Fruit fly (Drosophila melanogaster) whole organism, embryonic: ENCODE results near the gene Pgd.
A peak's percentile ranks its signal among the peaks of the same experiment; 100 is the strongest.

Experiments used
- Abd-B ChIP-seq: fragments of 200-800 bp; sonication (Bioruptor generic); optimal IDR thresholded peaks from 2 replicates; lab custom pipeline; 2018; ENCODE audit warnings: missing biosample characterization, mild to moderate bottlenecking, missing genetic modification characterization, moderate library complexity
- BtbVII ChIP-seq: fragments of 200-800 bp; sonication (Bioruptor generic); optimal IDR thresholded peaks from 3 replicates; lab custom pipeline; 2017; ENCODE audit warnings: missing biosample characterization, mild to moderate bottlenecking, missing genetic modification characterization
- CG10209 ChIP-seq: fragments of 200-800 bp; sonication (Bioruptor generic); optimal IDR thresholded peaks from 3 replicates; lab custom pipeline; 2017; ENCODE audit warnings: missing biosample characterization, mild to moderate bottlenecking, missing genetic modification characterization, missing genetic modification reagents
- CG10543 ChIP-seq: fragments of 200-800 bp; sonication (Bioruptor generic); optimal IDR thresholded peaks from 3 replicates; lab custom pipeline; 2017; ENCODE audit warnings: missing biosample characterization, mild to moderate bottlenecking, missing genetic modification characterization, moderate library complexity
- CG1233 ChIP-seq: fragments of 200-800 bp; sonication (Bioruptor generic); optimal IDR thresholded peaks from 4 replicates; lab custom pipeline; 2018; ENCODE audit warnings: missing biosample characterization, mild to moderate bottlenecking, missing genetic modification characterization
- CG12391 ChIP-seq: fragments of 200-800 bp; sonication (Bioruptor generic); optimal IDR thresholded peaks from 3 replicates; lab custom pipeline; 2018; ENCODE audit warnings: missing biosample characterization, mild to moderate bottlenecking, missing genetic modification characterization, moderate library complexity
- CG13296 ChIP-seq: fragments of 200-800 bp; sonication (Bioruptor generic); optimal IDR thresholded peaks from 3 replicates; lab custom pipeline; 2018; ENCODE audit warnings: missing biosample characterization, mild to moderate bottlenecking, missing genetic modification characterization
- CG13424 ChIP-seq: fragments of 200-800 bp; sonication (Bioruptor generic); optimal IDR thresholded peaks from 2 replicates; lab custom pipeline; 2019; ENCODE audit warnings: missing biosample characterization, mild to moderate bottlenecking, missing genetic modification characterization, moderate library complexity
- CG14014 ChIP-seq: fragments of 200-800 bp; sonication (Bioruptor generic); IDR thresholded peaks from 2 replicates; pipeline ENCODE4 v1.3.6; 2022; ENCODE audit warnings: missing biosample characterization, missing genetic modification characterization
- CG17385 ChIP-seq: fragments of 200-800 bp; sonication (Bioruptor generic); optimal IDR thresholded peaks from 3 replicates; lab custom pipeline; 2018; ENCODE audit warnings: missing biosample characterization, mild to moderate bottlenecking, missing genetic modification characterization
- CG18619 ChIP-seq: fragments of 200-800 bp; sonication (Bioruptor generic); optimal IDR thresholded peaks from 3 replicates; lab custom pipeline; 2017; ENCODE audit warnings: missing biosample characterization, mild to moderate bottlenecking, missing genetic modification characterization
- CG2120 ChIP-seq: fragments of 200-800 bp; sonication (Bioruptor generic); optimal IDR thresholded peaks from 3 replicates; lab custom pipeline; 2016; ENCODE audit warnings: missing biosample characterization, missing genetic modification characterization
- CG31388 ChIP-seq: fragments of 200-800 bp; sonication (Bioruptor generic); optimal IDR thresholded peaks from 2 replicates; lab custom pipeline; 2016; ENCODE audit warnings: missing biosample characterization, missing genetic modification characterization
- CG32532 ChIP-seq: fragments of 200-800 bp; sonication (Bioruptor generic); IDR thresholded peaks from 2 replicates; pipeline ENCODE4 v1.3.6; 2022; ENCODE audit warnings: missing biosample characterization, missing genetic modification characterization
- CG3281 ChIP-seq: fragments of 200-800 bp; sonication (Bioruptor generic); optimal IDR thresholded peaks from 3 replicates; lab custom pipeline; 2017; ENCODE audit warnings: missing biosample characterization, mild to moderate bottlenecking, missing genetic modification characterization
- CG4820 ChIP-seq: fragments of 200-800 bp; sonication (Bioruptor generic); optimal IDR thresholded peaks from 3 replicates; lab custom pipeline; 2016; ENCODE audit warnings: missing biosample characterization, missing genetic modification characterization
- CG8359 ChIP-seq: fragments of 200-800 bp; sonication (Bioruptor generic); optimal IDR thresholded peaks from 2 replicates; lab custom pipeline; 2017; ENCODE audit warnings: missing biosample characterization, mild to moderate bottlenecking, missing genetic modification characterization, borderline replicate concordance
- CG9932 ChIP-seq: fragments of 200-800 bp; sonication (Bioruptor generic); IDR thresholded peaks from 2 replicates; pipeline ENCODE4 v1.3.6; 2022; ENCODE audit warnings: missing biosample characterization, missing genetic modification characterization
- D ChIP-seq, 2 experiments: fragments of 200-800 bp in 1 of 2; fragments of >200 bp in 1 of 2; sonication (Bioruptor generic) in 1 of 2; optimal IDR thresholded peaks; 2 replicates in 1 of 2; 3 replicates in 1 of 2; lab custom pipeline; 2017; ENCODE audit warnings: mild to moderate bottlenecking in 1 of 2, missing biosample characterization in 1 of 2, missing genetic modification characterization in 1 of 2, missing genetic modification reagents in 1 of 2
- D19A ChIP-seq: fragments of 200-800 bp; optimal IDR thresholded peaks from 3 replicates; lab custom pipeline; 2019; ENCODE audit warnings: missing biosample characterization, mild to moderate bottlenecking, missing genetic modification characterization, moderate library complexity
- Deaf1 ChIP-seq: fragments of 200-800 bp; optimal IDR thresholded peaks from 3 replicates; lab custom pipeline; 2019; ENCODE audit warnings: missing biosample characterization, mild to moderate bottlenecking, missing genetic modification characterization, moderate library complexity
- Fer3 ChIP-seq: fragments of 200-800 bp; sonication (Bioruptor generic); optimal IDR thresholded peaks from 2 replicates; lab custom pipeline; 2018; ENCODE audit warnings: missing biosample characterization, mild to moderate bottlenecking, missing genetic modification characterization, moderate library complexity
- GATAe ChIP-seq: fragments of 200-800 bp; sonication (Bioruptor generic); conservative IDR thresholded peaks from 2 replicates; pipeline ENCODE4 v1.3.6; 2022; ENCODE audit warnings: missing biosample characterization, missing genetic modification characterization
- HLH54F ChIP-seq: fragments of 200-800 bp; sonication (Bioruptor generic); optimal IDR thresholded peaks from 3 replicates; lab custom pipeline; 2016; ENCODE audit warnings: missing biosample characterization, missing genetic modification characterization
- Hand ChIP-seq: fragments of 200-800 bp; sonication (Bioruptor generic); optimal IDR thresholded peaks from 2 replicates; lab custom pipeline; 2017; ENCODE audit warnings: mild to moderate bottlenecking, missing biosample characterization, missing genetic modification reagents, missing genetic modification characterization
- Hey ChIP-seq: fragments of 200-800 bp; sonication (Bioruptor generic); optimal IDR thresholded peaks from 3 replicates; lab custom pipeline; 2018; ENCODE audit warnings: missing biosample characterization, mild to moderate bottlenecking, missing genetic modification characterization
- Hmr ChIP-seq: fragments of 200-800 bp; sonication (Bioruptor generic); optimal IDR thresholded peaks from 3 replicates; lab custom pipeline; 2017; ENCODE audit warnings: mild to moderate bottlenecking, missing biosample characterization, missing genetic modification reagents, missing genetic modification characterization
- Med ChIP-seq: fragments of 200-800 bp; sonication (Bioruptor generic); peaks from one replicate; lab custom pipeline; 2016; ENCODE audit warnings: missing biosample characterization, missing genetic modification characterization, mild to moderate bottlenecking, inconsistent platforms, moderate library complexity
- Meics ChIP-seq: fragments of 200-800 bp; sonication (Bioruptor generic); optimal IDR thresholded peaks from 2 replicates; lab custom pipeline; 2017; ENCODE audit warnings: missing biosample characterization, mild to moderate bottlenecking, missing genetic modification characterization
- Mrtf ChIP-seq: fragments of 200-800 bp; sonication (Bioruptor generic); IDR thresholded peaks from 3 replicates; pipeline ENCODE4 v1.3.6; 2022; ENCODE audit warnings: missing biosample characterization, missing genetic modification characterization
- Xbp1 ChIP-seq: fragments of 200-800 bp; sonication (Bioruptor generic); optimal IDR thresholded peaks from 3 replicates; lab custom pipeline; 2016; ENCODE audit warnings: missing biosample characterization, mild to moderate bottlenecking, missing genetic modification characterization
- YL-1 ChIP-seq: fragments of 200-800 bp; sonication (Bioruptor generic); optimal IDR thresholded peaks from 3 replicates; lab custom pipeline; 2017; ENCODE audit warnings: missing biosample characterization, mild to moderate bottlenecking, missing genetic modification characterization
- abd-A ChIP-seq: fragments of 200-800 bp; sonication (Bioruptor generic); optimal IDR thresholded peaks from 3 replicates; lab custom pipeline; 2019; ENCODE audit warnings: missing biosample characterization, mild to moderate bottlenecking, missing genetic modification characterization, moderate library complexity
- amos ChIP-seq: fragments of 200-800 bp; sonication (Bioruptor generic); IDR thresholded peaks from 2 replicates; pipeline ENCODE4 v1.3.6; 2022; ENCODE audit warnings: missing biosample characterization, missing genetic modification characterization; ENCODE audit not compliant: partially characterized antibody
- bcd ChIP-seq: fragments of 200-800 bp; sonication (Bioruptor generic); optimal IDR thresholded peaks from 2 replicates; lab custom pipeline; 2017; ENCODE audit warnings: missing biosample characterization, mild to moderate bottlenecking, missing genetic modification characterization
- cad ChIP-seq: fragments of >200 bp; optimal IDR thresholded peaks from 2 replicates; lab custom pipeline; 2017; ENCODE audit warnings: missing biosample characterization, missing genetic modification characterization
- corto ChIP-seq: fragments of 200-800 bp; sonication (Bioruptor generic); optimal IDR thresholded peaks from 2 replicates; lab custom pipeline; 2016; ENCODE audit warnings: missing biosample characterization, mild to moderate bottlenecking, missing genetic modification characterization, moderate library complexity
- crol ChIP-seq: fragments of 200-800 bp; sonication (Bioruptor generic); IDR thresholded peaks from 2 replicates; pipeline ENCODE4 v1.3.6; 2022; ENCODE audit warnings: missing biosample characterization, missing genetic modification characterization
- cwo ChIP-seq: fragments of 200-800 bp; sonication (Bioruptor generic); optimal IDR thresholded peaks from 3 replicates; lab custom pipeline; 2017; ENCODE audit warnings: missing biosample characterization, missing genetic modification characterization, mild to moderate bottlenecking, moderate library complexity, missing genetic modification reagents
- exex ChIP-seq: fragments of 200-800 bp; sonication (Bioruptor generic); optimal IDR thresholded peaks from 4 replicates; lab custom pipeline; 2018; ENCODE audit warnings: missing biosample characterization, mild to moderate bottlenecking, missing genetic modification characterization, moderate library complexity
- grau ChIP-seq: fragments of 200-800 bp; optimal IDR thresholded peaks from 3 replicates; lab custom pipeline; 2019; ENCODE audit warnings: missing biosample characterization, mild to moderate bottlenecking, missing genetic modification characterization, moderate library complexity
- gsb ChIP-seq: fragments of 200-800 bp; sonication (Bioruptor generic); IDR thresholded peaks from 2 replicates; pipeline ENCODE4 v1.3.6; 2022; ENCODE audit warnings: missing biosample characterization, missing genetic modification characterization
- lab ChIP-seq: fragments of 200-800 bp; sonication (Bioruptor generic); optimal IDR thresholded peaks from 3 replicates; lab custom pipeline; 2017; ENCODE audit warnings: missing biosample characterization, missing genetic modification characterization, mild to moderate bottlenecking, moderate library complexity, missing genetic modification reagents
- mirr ChIP-seq: fragments of 200-800 bp; sonication (Bioruptor generic); optimal IDR thresholded peaks from 3 replicates; lab custom pipeline; 2018; ENCODE audit warnings: missing biosample characterization, mild to moderate bottlenecking, missing genetic modification characterization
- onecut ChIP-seq: fragments of 200-800 bp; sonication (Bioruptor generic); IDR thresholded peaks from 2 replicates; pipeline ENCODE4 v1.3.6; 2022; ENCODE audit warnings: missing biosample characterization, missing genetic modification characterization
- sd ChIP-seq: fragments of 200-800 bp; sonication (Bioruptor generic); optimal IDR thresholded peaks from 3 replicates; lab custom pipeline; 2018; ENCODE audit warnings: missing biosample characterization, mild to moderate bottlenecking, missing genetic modification characterization, moderate library complexity
- slbo ChIP-seq: fragments of 200-800 bp; sonication (Bioruptor generic); IDR thresholded peaks from 2 replicates; pipeline ENCODE4 v1.3.6; 2022; ENCODE audit warnings: missing biosample characterization, missing genetic modification characterization
- sug ChIP-seq: fragments of 200-800 bp; optimal IDR thresholded peaks from 2 replicates; lab custom pipeline; 2019; ENCODE audit warnings: missing biosample characterization, mild to moderate bottlenecking, missing genetic modification characterization, moderate library complexity

Pgd gene

dm6 chrX:2158668-2159163 lies 13.8 kb downstream of the Pgd start, which contains the start of gene wapl (continued):
- TF ChIP-seq CG10209 (GFP tag; lab: Kevin White, UChicago) (no peak), CG8359 (GFP tag; lab: Kevin White, UChicago) (no peak), CG31388 (GFP tag; lab: Kevin White, UChicago) (no peak), bcd (GFP tag; lab: Kevin White, UChicago) (no peak), HLH54F (GFP tag; lab: Kevin White, UChicago) (peak; percentile 47), amos (peak; percentile 97), corto (no peak), onecut (GFP tag; lab: Robert Waterston, UW) (no peak)
- TF ChIP-seq, all 482 proteins: peak for 145

dm6 chrX:2161020-2161419 lies 16.1 kb downstream of the Pgd start:
- TF ChIP-seq Mrtf (GFP tag; lab: Robert Waterston, UW) (no peak), sd (tag; lab: Kevin White, UChicago) (peak; percentile 37), CG14014 (GFP tag; lab: Robert Waterston, UW) (peak; percentile 30; the same call in 1 of the 2 replicates), Med (GFP tag; lab: Kevin White, UChicago) (peak; percentile 72), sug (tag; lab: Kevin White, UChicago) (peak; percentile 82), Meics (GFP tag; lab: Kevin White, UChicago) (peak; percentile 39), CG9932 (GFP tag; lab: Robert Waterston, UW) (peak; percentile 37; the same call in 1 of the 2 replicates), GATAe (GFP tag; lab: Robert Waterston, UW) (peak; percentile 82), D (optimal IDR thresholded peaks at IDR 0.05; lab: Kevin White, UChicago) (no peak), D (GFP tag; optimal IDR thresholded peaks at IDR 0.05; lab: Kevin White, UChicago) (no peak), CG12391 (tag; lab: Kevin White, UChicago) (no peak), CG2120 (GFP tag; lab: Kevin White, UChicago) (peak; percentile 55), Deaf1 (tag; lab: Kevin White, UChicago) (peak; percentile 58), Abd-B (GFP tag; lab: Kevin White, UChicago) (no peak), Fer3 (tag; lab: Kevin White, UChicago) (peak; percentile 23), crol (GFP tag; lab: Robert Waterston, UW) (no peak), Hey (tag; lab: Kevin White, UChicago) (peak; percentile 82), lab (GFP tag; lab: Kevin White, UChicago) (peak; percentile 60), exex (tag; lab: Kevin White, UChicago) (peak; percentile 70), abd-A (tag; lab: Kevin White, UChicago) (no peak), YL-1 (GFP tag; lab: Kevin White, UChicago) (no peak), Xbp1 (no peak), CG4820 (GFP tag; lab: Kevin White, UChicago) (no peak), slbo (GFP tag; lab: Robert Waterston, UW) (peak; percentile 52; the same call in 1 of the 2 replicates), cad (GFP tag; lab: Kevin White, UChicago) (no peak), CG17385 (GFP tag; lab: Kevin White, UChicago) (no peak), CG18619 (no peak), CG10543 (peak; percentile 48), BtbVII (GFP tag; lab: Kevin White, UChicago) (peak; percentile 23), CG32532 (GFP tag; lab: Robert Waterston, UW) (peak; percentile 37; the same call in 1 of the 2 replicates), CG1233 (GFP tag; lab: Kevin White, UChicago) (no peak), grau (peak; percentile 8), CG3281 (peak; percentile 16), Hmr (peak; percentile 44), D19A (no peak), Hand (GFP tag; lab: Kevin White, UChicago) (peak; percentile 30), CG13296 (GFP tag; lab: Kevin White, UChicago) (peak; percentile 15), gsb (GFP tag; lab: Robert Waterston, UW) (no peak), mirr (peak; percentile 68), CG13424 (tag; lab: Kevin White, UChicago) (peak; percentile 20), cwo (GFP tag; lab: Kevin White, UChicago) (peak; percentile 55)
